Fruit fly (Drosophila melanogaster) S2 (cell line): ENCODE data around the gene Edg78E.

Experiments used
- CG8478 ChIP-seq: fragments of >200 bp; optimal IDR thresholded peaks from 2 replicates; lab custom pipeline; 2018
- CTCF ChIP-seq, 2 experiments: fragments of >200 bp; optimal IDR thresholded peaks; 2 replicates each; lab custom pipeline; 2018

dm6 chr3L:21342592-21342991 lies 45.0 kb upstream of the Edg78E start:
- TF ChIP-seq CTCF (optimal IDR thresholded peaks at IDR 0.05; lab: Kevin White, UChicago) (no peak), CG8478 (no peak)
